Fruit fly (Drosophila melanogaster): Measurements from ENCODE around the gene corto.
A peak's percentile ranks its signal among the peaks of the same experiment; 100 is the strongest.

Gene corto

dm6 chr3R:5109078-5109477, 22.2 kb upstream of the corto start, which contains the start of gene CG43131:
TSS of gene CG43131 (minus strand) at chr3R:5109178.
- no peak for TF ChIP-seq noc (tag; optimal IDR thresholded peaks at IDR 0.05)

dm6 chr3R:5108034-5108433, 21.2 kb upstream of the corto start:
- peak; percentile 57 for TF ChIP-seq noc (tag; optimal IDR thresholded peaks at IDR 0.05)

- no peak for TF ChIP-seq noc (tag; optimal IDR thresholded peaks at IDR 0.05)
These were observed 20.0 kb upstream of the corto start for dm6 chr3R:5106917-5107316.

- TF ChIP-seq noc (tag; optimal IDR thresholded peaks at IDR 0.05), result no peak
These were observed 18.6 kb upstream of the corto start for dm6 chr3R:5105439-5105838.

- TF ChIP-seq noc (tag; optimal IDR thresholded peaks at IDR 0.05), result no peak
These were observed 17.3 kb upstream of the corto start for dm6 chr3R:5104212-5104611.

dm6 chr3R:5103362-5104003, 16.6 kb upstream of the corto start:
- TF ChIP-seq noc (tag; optimal IDR thresholded peaks at IDR 0.05), result no peak

- TF ChIP-seq noc (tag; optimal IDR thresholded peaks at IDR 0.05), result no peak
These were observed 15.5 kb upstream of the corto start for dm6 chr3R:5102407-5102806.

dm6 chr3R:5100323-5101055, 13.6 kb upstream of the corto start:
- no peak for TF ChIP-seq noc (tag; optimal IDR thresholded peaks at IDR 0.05)

- TF ChIP-seq noc (tag; optimal IDR thresholded peaks at IDR 0.05), result no peak
These were observed 11.1 kb upstream of the corto start for dm6 chr3R:5097866-5098484.

- no peak for TF ChIP-seq noc (tag; optimal IDR thresholded peaks at IDR 0.05)
These were observed 10.3 kb upstream of the corto start for dm6 chr3R:5097175-5097574.

- no peak for TF ChIP-seq noc (tag; optimal IDR thresholded peaks at IDR 0.05)
These were observed 9.2 kb upstream of the corto start for dm6 chr3R:5095930-5096572.

dm6 chr3R:5095137-5095802, 8.4 kb upstream of the corto start:
- no peak for TF ChIP-seq noc (tag; optimal IDR thresholded peaks at IDR 0.05)

- TF ChIP-seq noc (tag; optimal IDR thresholded peaks at IDR 0.05), result no peak
These were observed 7.4 kb upstream of the corto start for dm6 chr3R:5094288-5094687.

dm6 chr3R:5090286-5090685, 3.4 kb upstream of the corto start:
- no peak for TF ChIP-seq noc (tag; optimal IDR thresholded peaks at IDR 0.05)

dm6 chr3R:5089514-5090259, 2.8 kb upstream of the corto start:
- no peak for TF ChIP-seq noc (tag; optimal IDR thresholded peaks at IDR 0.05)
